Worm (Caenorhabditis elegans): ENCODE measurements around the gene chil-5.

- no peak for TF ChIP-seq tbx-37 (GFP tag; conservative IDR thresholded peaks at IDR 0.05)
- TF ChIP-seq sea-1 (GFP tag; conservative IDR thresholded peaks at IDR 0.05) = no peak
- no peak for TF ChIP-seq hmg-4 (GFP tag; optimal IDR thresholded peaks at IDR 0.05)
- TF ChIP-seq scrt-1 (GFP tag; IDR thresholded peaks at IDR 0.05) = no peak
Observed at ce11 chrII:9904459-9904858, 45.0 kb upstream of the chil-5 start.

All from whole organism, early embryonic.